Worm (Caenorhabditis elegans): Measurements from ENCODE around the gene odr-8.

DNA sequence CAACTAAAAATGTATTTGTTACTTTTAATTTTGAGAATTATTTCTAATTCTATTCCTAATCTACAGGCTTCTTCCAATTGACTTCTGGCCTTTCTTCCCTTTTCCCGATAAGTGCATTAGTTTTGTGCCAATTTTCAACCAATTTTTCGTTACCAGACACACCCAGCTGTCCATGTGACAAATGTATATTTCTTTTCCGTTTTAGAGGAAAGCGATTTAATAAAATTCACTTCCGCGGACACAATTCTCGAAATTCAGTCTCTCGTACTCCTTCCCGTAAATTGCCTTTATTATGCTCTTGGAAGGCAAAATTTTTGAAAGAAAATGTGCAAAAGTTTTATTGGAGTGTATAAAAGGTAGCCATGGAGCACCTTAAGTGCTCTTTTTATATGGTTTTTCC lies 39.5 kb downstream of the odr-8 start:
- TF ChIP-seq C34B4.2 (tag; optimal IDR thresholded peaks at IDR 0.05) (no peak), nhr-237 (tag; optimal IDR thresholded peaks at IDR 0.05) (no peak)
